Worm (Caenorhabditis elegans) whole organism, L1 larva: Measurements from ENCODE around the gene sri-36.
A peak's percentile ranks its signal among the peaks of the same experiment; 100 is the strongest.

Source experiments
- C04F5.9 ChIP-seq: sonication (generic microtip); optimal IDR thresholded peaks from 2 replicates; lab custom pipeline; 2016; ENCODE audit warnings: missing genetic modification characterization, missing compliant biosample characterization
- C16A3.4 ChIP-seq: fragments of 150-350 bp; optimal IDR thresholded peaks from 2 replicates; lab custom pipeline; 2014; ENCODE audit warnings: missing biosample characterization, missing genetic modification characterization
- F16B12.6 ChIP-seq: fragments of 150-350 bp; optimal IDR thresholded peaks from 2 replicates; lab custom pipeline; 2014; ENCODE audit warnings: missing biosample characterization, missing genetic modification characterization
- Y116A8C.19 ChIP-seq: sonication (generic microtip); optimal IDR thresholded peaks from 2 replicates; lab custom pipeline; 2016; ENCODE audit warnings: missing compliant biosample characterization, missing genetic modification characterization, borderline replicate concordance
- aha-1 ChIP-seq: fragments of 150-350 bp; optimal IDR thresholded peaks from 2 replicates; lab custom pipeline; 2014; ENCODE audit warnings: missing biosample characterization, missing genetic modification characterization
- blmp-1 ChIP-seq: fragments of 150-350 bp; optimal IDR thresholded peaks from 2 replicates; lab custom pipeline; 2014; ENCODE audit warnings: missing biosample characterization, missing genetic modification characterization
- ceh-63 ChIP-seq: fragments of 200-800 bp; sonication (Bioruptor generic); optimal IDR thresholded peaks from 2 replicates; lab custom pipeline; 2018; ENCODE audit warnings: mild to moderate bottlenecking, missing genetic modification characterization, missing compliant biosample characterization
- ceh-8 ChIP-seq: fragments of 200-800 bp; sonication (Bioruptor generic); optimal IDR thresholded peaks from 2 replicates; lab custom pipeline; 2018; ENCODE audit warnings: mild to moderate bottlenecking, missing genetic modification characterization, moderate library complexity, missing compliant biosample characterization
- ceh-90 ChIP-seq: sonication (generic microtip); optimal IDR thresholded peaks from 2 replicates; lab custom pipeline; 2016; ENCODE audit warnings: missing genetic modification characterization, missing compliant biosample characterization
- dsc-1 ChIP-seq: sonication (generic microtip); optimal IDR thresholded peaks from 2 replicates; lab custom pipeline; 2016; ENCODE audit warnings: mild to moderate bottlenecking, missing genetic modification characterization, missing compliant biosample characterization
- egl-13 ChIP-seq: sonication (generic microtip); optimal IDR thresholded peaks from 2 replicates; lab custom pipeline; 2016; ENCODE audit warnings: missing genotype, missing genetic modification reagents, missing genetic modification characterization, missing compliant biosample characterization
- egl-27 ChIP-seq, 2 experiments: fragments of 150-350 bp in 1 of 2; sonication (generic microtip); optimal IDR thresholded peaks; 3 replicates each; lab custom pipeline; 2017 to 2018; ENCODE audit warnings: missing biosample characterization in 2 of 2, missing genetic modification characterization in 2 of 2, missing genetic modification reagents in 2 of 2
- elt-2 ChIP-seq: sonication (generic microtip); optimal IDR thresholded peaks from 2 replicates; lab custom pipeline; 2016; ENCODE audit warnings: missing genetic modification characterization, mild to moderate bottlenecking, inconsistent platforms, missing compliant biosample characterization, missing genetic modification reagents
- fkh-10 ChIP-seq: sonication (generic microtip); optimal IDR thresholded peaks from 2 replicates; lab custom pipeline; 2017; ENCODE audit warnings: missing biosample characterization, missing genetic modification reagents, missing genetic modification characterization
- fkh-4 ChIP-seq: sonication (generic microtip); optimal IDR thresholded peaks from 2 replicates; lab custom pipeline; 2016; ENCODE audit warnings: missing compliant biosample characterization, missing genetic modification characterization, borderline replicate concordance
- fkh-8 ChIP-seq: sonication (generic microtip); optimal IDR thresholded peaks from 2 replicates; lab custom pipeline; 2016; ENCODE audit warnings: mild to moderate bottlenecking, missing genetic modification characterization, missing compliant biosample characterization
- grh-1 ChIP-seq: fragments of 200-800 bp; sonication (Bioruptor generic); IDR thresholded peaks from 2 replicates; pipeline ENCODE4 v1.3.6; 2022; ENCODE audit warnings: missing genetic modification reagents, missing genetic modification characterization, missing compliant biosample characterization
- hlh-17 ChIP-seq: fragments of 200-800 bp; sonication (Bioruptor generic); optimal IDR thresholded peaks from 2 replicates; lab custom pipeline; 2018; ENCODE audit warnings: missing genetic modification characterization, mild to moderate bottlenecking, missing compliant biosample characterization, moderate library complexity, borderline replicate concordance
- hlh-4 ChIP-seq: sonication (generic microtip); optimal IDR thresholded peaks from 2 replicates; lab custom pipeline; 2016; ENCODE audit warnings: mild to moderate bottlenecking, missing genetic modification characterization, missing compliant biosample characterization
- hpl-2 ChIP-seq: fragments of 150-350 bp; optimal IDR thresholded peaks from 2 replicates; lab custom pipeline; 2014; ENCODE audit warnings: missing biosample characterization, missing genetic modification reagents, missing genetic modification characterization
- irx-1 ChIP-seq: sonication (generic microtip); optimal IDR thresholded peaks from 2 replicates; lab custom pipeline; 2016; ENCODE audit warnings: missing genetic modification characterization, missing compliant biosample characterization
- isw-1 ChIP-seq: fragments of 200-800 bp; sonication (Bioruptor generic); IDR thresholded peaks from 2 replicates; pipeline ENCODE4 v1.3.6; 2022; ENCODE audit warnings: missing genetic modification characterization, missing compliant biosample characterization
- lin-13 ChIP-seq: fragments of 150-350 bp; optimal IDR thresholded peaks from 2 replicates; lab custom pipeline; 2014; ENCODE audit warnings: missing biosample characterization, missing genetic modification reagents, missing genetic modification characterization
- lin-35 ChIP-seq, 2 experiments: fragments of 150-350 bp; optimal IDR thresholded peaks; 2 replicates each; lab custom pipeline; 2014; ENCODE audit warnings: missing biosample characterization in 2 of 2, missing genetic modification characterization in 2 of 2, missing genetic modification reagents in 2 of 2
- lin-39 ChIP-seq: fragments of 150-350 bp; optimal IDR thresholded peaks from 2 replicates; lab custom pipeline; 2014; ENCODE audit warnings: missing biosample characterization, missing genetic modification reagents, missing genetic modification characterization
- lir-3 ChIP-seq: sonication (generic microtip); optimal IDR thresholded peaks from 2 replicates; lab custom pipeline; 2016; ENCODE audit warnings: mild to moderate bottlenecking, missing genetic modification characterization, moderate library complexity, missing compliant biosample characterization; ENCODE audit not compliant: poor library complexity
- mab-9 ChIP-seq: fragments of 200-800 bp; sonication (Bioruptor generic); IDR thresholded peaks from 2 replicates; pipeline ENCODE4 v1.3.6; 2022; ENCODE audit warnings: missing genetic modification reagents, missing genetic modification characterization, missing compliant biosample characterization
- mdl-1 ChIP-seq, 2 experiments: fragments of 150-350 bp; optimal IDR thresholded peaks; 2 replicates each; lab custom pipeline; 2014 to 2017; ENCODE audit warnings: missing biosample characterization in 2 of 2, missing genetic modification characterization in 2 of 2, inconsistent platforms in 1 of 2
- mef-2 ChIP-seq: fragments of 150-350 bp; optimal IDR thresholded peaks from 2 replicates; lab custom pipeline; 2014; ENCODE audit warnings: missing biosample characterization, missing genetic modification characterization
- nhr-20 ChIP-seq: sonication (generic microtip); optimal IDR thresholded peaks from 2 replicates; lab custom pipeline; 2016; ENCODE audit warnings: mild to moderate bottlenecking, missing genetic modification characterization, missing compliant biosample characterization
- nhr-237 ChIP-seq: fragments of 150-350 bp; optimal IDR thresholded peaks from 2 replicates; lab custom pipeline; 2014; ENCODE audit warnings: missing biosample characterization, missing genetic modification characterization
- nhr-47 ChIP-seq: sonication (generic microtip); optimal IDR thresholded peaks from 2 replicates; lab custom pipeline; 2016; ENCODE audit warnings: mild to moderate bottlenecking, missing genetic modification characterization, moderate library complexity, missing compliant biosample characterization
- nhr-71 ChIP-seq: sonication (generic microtip); optimal IDR thresholded peaks from 2 replicates; lab custom pipeline; 2016; ENCODE audit warnings: mild to moderate bottlenecking, missing genetic modification characterization, moderate library complexity, missing compliant biosample characterization
- nhr-76 ChIP-seq: sonication (generic microtip); optimal IDR thresholded peaks from 2 replicates; lab custom pipeline; 2017; ENCODE audit warnings: missing biosample characterization, missing genetic modification characterization
- nhr-84 ChIP-seq: sonication (generic microtip); optimal IDR thresholded peaks from 2 replicates; lab custom pipeline; 2017; ENCODE audit warnings: missing biosample characterization, missing genetic modification characterization
- nhr-85 ChIP-seq: sonication (generic microtip); peaks from one replicate; lab custom pipeline; 2016; ENCODE audit warnings: missing genetic modification characterization, inconsistent platforms, missing compliant biosample characterization
- nhr-90 ChIP-seq: sonication (generic microtip); optimal IDR thresholded peaks from 2 replicates; lab custom pipeline; 2016; ENCODE audit warnings: mild to moderate bottlenecking, missing genetic modification characterization, missing compliant biosample characterization; ENCODE audit not compliant: poor library complexity
- pqm-1 ChIP-seq: sonication (generic microtip); optimal IDR thresholded peaks from 3 replicates; lab custom pipeline; 2017; ENCODE audit warnings: missing biosample characterization, missing genetic modification characterization
- rnt-1 ChIP-seq: sonication (generic microtip); optimal IDR thresholded peaks from 2 replicates; lab custom pipeline; 2016; ENCODE audit warnings: mild to moderate bottlenecking, missing genetic modification characterization, moderate library complexity, missing compliant biosample characterization
- skn-1 ChIP-seq: fragments of 150-350 bp; optimal IDR thresholded peaks from 2 replicates; lab custom pipeline; 2014; ENCODE audit warnings: missing biosample characterization, missing genetic modification characterization
- snpc-4 ChIP-seq: fragments of 150-350 bp; optimal IDR thresholded peaks from 2 replicates; lab custom pipeline; 2014; ENCODE audit warnings: missing biosample characterization, missing genetic modification characterization
- sox-4 ChIP-seq: sonication (generic microtip); optimal IDR thresholded peaks from 2 replicates; lab custom pipeline; 2016; ENCODE audit warnings: missing genetic modification characterization, missing compliant biosample characterization
- sptf-1 ChIP-seq: fragments of 150-350 bp; optimal IDR thresholded peaks from 2 replicates; lab custom pipeline; 2014; ENCODE audit warnings: missing biosample characterization, missing genetic modification characterization
- swsn-7 ChIP-seq: sonication (generic microtip); optimal IDR thresholded peaks from 2 replicates; lab custom pipeline; 2016; ENCODE audit warnings: missing genetic modification characterization, missing compliant biosample characterization
- tbx-2 ChIP-seq: sonication (generic microtip); optimal IDR thresholded peaks from 2 replicates; lab custom pipeline; 2016; ENCODE audit warnings: missing genetic modification characterization, missing compliant biosample characterization
- tlp-1 ChIP-seq: fragments of 150-350 bp; optimal IDR thresholded peaks from 2 replicates; lab custom pipeline; 2014; ENCODE audit warnings: missing biosample characterization, missing genetic modification characterization
- unc-130 ChIP-seq: fragments of 150-350 bp; optimal IDR thresholded peaks from 2 replicates; lab custom pipeline; 2017; ENCODE audit warnings: missing biosample characterization, missing genetic modification characterization, inconsistent platforms
- unc-30 ChIP-seq: sonication (generic microtip); optimal IDR thresholded peaks from 2 replicates; lab custom pipeline; 2017; ENCODE audit warnings: missing biosample characterization, missing genetic modification characterization
- unc-62 ChIP-seq: fragments of 150-350 bp; optimal IDR thresholded peaks from 2 replicates; lab custom pipeline; 2014; ENCODE audit warnings: missing biosample characterization, missing genetic modification reagents, missing genetic modification characterization
- unc-98 ChIP-seq: fragments of 200-800 bp; sonication (Bioruptor generic); IDR thresholded peaks from 2 replicates; pipeline ENCODE4 v1.3.6; 2022; ENCODE audit warnings: missing genetic modification characterization, missing compliant biosample characterization
- zag-1 ChIP-seq: fragments of 150-350 bp; optimal IDR thresholded peaks from 2 replicates; lab custom pipeline; 2014; ENCODE audit warnings: missing biosample characterization, missing genetic modification characterization
- zip-4 ChIP-seq: fragments of 200-800 bp; sonication (Bioruptor generic); optimal IDR thresholded peaks from 2 replicates; lab custom pipeline; 2018; ENCODE audit warnings: mild to moderate bottlenecking, missing genetic modification characterization, moderate library complexity, missing compliant biosample characterization
- ztf-11 ChIP-seq, 2 experiments: sonication (generic microtip); optimal IDR thresholded peaks; 2 replicates each; lab custom pipeline; 2016 to 2017; ENCODE audit warnings: missing genetic modification characterization in 2 of 2, missing biosample characterization in 1 of 2, missing compliant biosample characterization in 1 of 2
- ztf-4 ChIP-seq: fragments of 150-350 bp; optimal IDR thresholded peaks from 2 replicates; lab custom pipeline; 2014; ENCODE audit warnings: missing biosample characterization, missing genetic modification characterization

sri-36 gene

DNA sequence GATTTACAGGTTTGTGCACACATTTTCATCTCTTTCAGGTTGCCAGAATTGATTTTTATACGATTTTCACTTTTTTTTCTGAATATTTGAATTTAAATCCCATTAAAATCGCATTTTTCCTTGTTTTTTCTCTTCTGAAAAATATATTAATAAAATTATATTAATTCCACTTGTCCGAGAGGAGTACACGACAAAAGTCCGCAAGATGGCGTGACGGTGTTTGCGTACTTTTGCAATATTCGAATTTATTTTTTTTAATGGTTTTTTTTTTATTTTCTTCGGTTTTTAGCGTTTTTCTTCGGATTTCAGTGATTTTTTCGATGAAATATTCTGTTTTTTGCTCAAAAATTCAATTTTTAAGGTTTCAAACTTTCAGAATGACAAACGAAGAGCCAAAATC is 20.5 kb downstream of the sri-36 start, which contains the start of gene usp-39 (continued):
- TF ChIP-seq lir-3 (tag; lab: Kevin White, UChicago): no peak
- peak; percentile 79 for TF ChIP-seq C04F5.9 (tag; lab: Kevin White, UChicago)
- peak; percentile 40 for TF ChIP-seq grh-1 (GFP tag; lab: Robert Waterston, UW)
- TF ChIP-seq fkh-10 (GFP tag; lab: Kevin White, UChicago): peak; percentile 73
- TF ChIP-seq ceh-90 (tag; lab: Kevin White, UChicago): peak; percentile 67
- peak; percentile 11 for TF ChIP-seq nhr-237 (tag; lab: Kevin White, UChicago)
- peak; percentile 71 for TF ChIP-seq sox-4
- TF ChIP-seq egl-13 (tag; lab: Kevin White, UChicago): no peak
- no peak for TF ChIP-seq Y116A8C.19
- TF ChIP-seq nhr-71 (tag; lab: Kevin White, UChicago): no peak
- TF ChIP-seq blmp-1 (tag; lab: Kevin White, UChicago): peak; percentile 60
- peak in 1 of 2 experiments; percentile 23 for TF ChIP-seq mdl-1 (tag; optimal IDR thresholded peaks at IDR 0.05; lab: Kevin White, UChicago)
- TF ChIP-seq lin-13 (GFP tag; lab: Kevin White, UChicago): peak; percentile 68
- TF ChIP-seq isw-1: peak; percentile 66
- TF ChIP-seq ceh-63 (GFP tag; lab: Kevin White, UChicago): no peak
- TF ChIP-seq skn-1 (tag; lab: Kevin White, UChicago): peak; percentile 24
- TF ChIP-seq C16A3.4 (tag; lab: Kevin White, UChicago): peak; percentile 59
- TF ChIP-seq nhr-85 (tag; lab: Kevin White, UChicago): peak; percentile 90
- TF ChIP-seq aha-1 (tag; lab: Kevin White, UChicago): peak; percentile 6
- TF ChIP-seq lin-35 (GFP tag; optimal IDR thresholded peaks at IDR 0.05; lab: Kevin White, UChicago): peak; percentile 67 to 79
- TF ChIP-seq unc-130 (tag; lab: Kevin White, UChicago): peak; percentile 90
- peak; percentile 35 for TF ChIP-seq mef-2
- TF ChIP-seq dsc-1 (tag; lab: Kevin White, UChicago): no peak
- no peak for TF ChIP-seq nhr-90 (tag; lab: Kevin White, UChicago)
- no peak for TF ChIP-seq tlp-1 (tag; lab: Kevin White, UChicago)
- no peak for TF ChIP-seq mab-9
- no peak for TF ChIP-seq unc-30
- no peak for TF ChIP-seq pqm-1 (tag; lab: Kevin White, UChicago)
- TF ChIP-seq nhr-84 (tag; lab: Kevin White, UChicago): no peak
- TF ChIP-seq egl-27 (tag; optimal IDR thresholded peaks at IDR 0.05; lab: Kevin White, UChicago): no peak
- no peak for TF ChIP-seq rnt-1 (tag; lab: Kevin White, UChicago)
- peak; percentile 87 for TF ChIP-seq ceh-8 (GFP tag; lab: Kevin White, UChicago)
- peak; percentile 48 for TF ChIP-seq ztf-4 (tag; lab: Kevin White, UChicago)
- peak; percentile 76 for TF ChIP-seq snpc-4
- no peak for TF ChIP-seq swsn-7 (tag; lab: Kevin White, UChicago)
- no peak for TF ChIP-seq hlh-17 (GFP tag; lab: Kevin White, UChicago)
- no peak for TF ChIP-seq hlh-4 (tag; lab: Kevin White, UChicago)
- no peak for TF ChIP-seq fkh-8 (tag; lab: Kevin White, UChicago)
- TF ChIP-seq tbx-2 (tag; lab: Kevin White, UChicago): peak; percentile 85
- no peak for TF ChIP-seq hpl-2 (GFP tag; lab: Kevin White, UChicago)
- peak; percentile 88 for TF ChIP-seq lin-39 (tag; lab: Kevin White, UChicago)
- no peak for TF ChIP-seq nhr-20 (tag; lab: Kevin White, UChicago)
- TF ChIP-seq nhr-76: no peak
- no peak for TF ChIP-seq unc-62 (GFP tag; lab: Kevin White, UChicago)
- TF ChIP-seq zip-4 (GFP tag; lab: Kevin White, UChicago): no peak
- TF ChIP-seq nhr-47 (tag; lab: Kevin White, UChicago): no peak
- TF ChIP-seq zag-1 (tag; lab: Kevin White, UChicago): no peak
- TF ChIP-seq unc-98 (GFP tag; lab: Robert Waterston, UW): no peak
- peak; percentile 67 for TF ChIP-seq elt-2 (tag; lab: Kevin White, UChicago)
- no peak for TF ChIP-seq sptf-1 (tag; lab: Kevin White, UChicago)
- TF ChIP-seq fkh-4 (tag; lab: Kevin White, UChicago): peak; percentile 6
- peak; percentile 97 for TF ChIP-seq F16B12.6 (tag; lab: Kevin White, UChicago)
- peak; percentile 87 for TF ChIP-seq irx-1 (tag; lab: Kevin White, UChicago)
- TF ChIP-seq ztf-11 (tag; optimal IDR thresholded peaks at IDR 0.05; lab: Kevin White, UChicago): peak in 1 of 2 experiments; percentile 73
